Worm (Caenorhabditis elegans): ENCODE measurements around the gene cyp-33E3.

The cyp-33E3 gene

DNA sequence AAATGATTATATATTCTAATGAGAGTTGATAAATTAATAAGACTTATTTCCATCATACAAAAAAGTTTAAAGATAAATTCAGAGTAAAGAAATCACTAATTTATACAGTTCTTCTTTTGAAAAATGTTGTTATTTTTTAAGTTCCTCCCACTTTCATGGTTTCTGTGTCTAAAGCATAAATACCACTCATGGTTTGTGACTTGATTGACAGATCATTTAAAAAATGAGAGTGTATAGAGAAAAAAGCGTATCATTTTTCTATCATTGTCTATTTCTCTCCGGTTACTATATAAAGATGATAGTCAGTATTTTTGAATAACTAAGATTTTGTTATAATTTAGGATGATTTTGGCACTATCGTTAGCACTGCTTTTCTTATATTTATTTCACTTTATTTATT lies at the start of gene cyp-33E3:
TSS of gene cyp-33E3 (plus strand) at position 316 of the 400 bp plus-strand sequence.
- peak; percentile 17 for TF ChIP-seq elt-2 (tag; optimal IDR thresholded peaks at IDR 0.05)
- no peak for TF ChIP-seq zag-1 (tag; optimal IDR thresholded peaks at IDR 0.05)

DNA sequence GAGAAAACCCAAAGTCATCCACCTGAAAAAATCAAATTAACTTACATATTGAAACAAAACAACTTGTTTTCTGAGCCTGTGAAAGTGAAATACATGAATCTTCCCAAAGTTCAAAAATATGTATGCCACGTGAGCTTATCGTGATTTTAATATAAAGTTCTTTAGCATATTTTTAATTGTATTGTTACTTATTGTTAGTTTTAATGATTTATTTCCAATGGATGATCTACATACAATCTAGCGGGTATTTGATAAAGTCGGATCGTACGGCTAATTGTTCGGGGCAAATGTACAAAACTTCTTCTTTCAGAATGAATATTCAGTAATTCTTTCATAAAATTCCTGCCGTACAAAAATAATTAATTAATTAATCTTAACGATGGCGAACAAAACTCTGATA lies 44.5 kb upstream of the cyp-33E3 start, which contains the start of gene Y59H11AM.4:
TSS of gene Y59H11AM.4 (minus strand) at position 101 of the 400 bp plus-strand sequence.
- TF ChIP-seq snpc-4 (tag; optimal IDR thresholded peaks at IDR 0.05) (no peak), nhr-67 (tag; optimal IDR thresholded peaks at IDR 0.05) (no peak), elt-3 (tag; optimal IDR thresholded peaks at IDR 0.05) (no peak), lin-15B (tag; optimal IDR thresholded peaks at IDR 0.05) (no peak), ZK546.5 (tag; optimal IDR thresholded peaks at IDR 0.05) (no peak), ztf-11 (tag; optimal IDR thresholded peaks at IDR 0.05) (no peak), egl-27 (tag; optimal IDR thresholded peaks at IDR 0.05) (no peak), zag-1 (tag; optimal IDR thresholded peaks at IDR 0.05) (no peak), pha-4 (tag; optimal IDR thresholded peaks at IDR 0.05) (no peak), nfya-1 (tag; optimal IDR thresholded peaks at IDR 0.05; ENCODE audit: insufficient read depth) (no peak), egl-5 (tag; optimal IDR thresholded peaks at IDR 0.05) (no peak), ceh-28 (tag; optimal IDR thresholded peaks at IDR 0.05) (no peak), ama-1 (optimal IDR thresholded peaks at IDR 0.05) (no peak), daf-12 (tag; optimal IDR thresholded peaks at IDR 0.05) (no peak)

DNA sequence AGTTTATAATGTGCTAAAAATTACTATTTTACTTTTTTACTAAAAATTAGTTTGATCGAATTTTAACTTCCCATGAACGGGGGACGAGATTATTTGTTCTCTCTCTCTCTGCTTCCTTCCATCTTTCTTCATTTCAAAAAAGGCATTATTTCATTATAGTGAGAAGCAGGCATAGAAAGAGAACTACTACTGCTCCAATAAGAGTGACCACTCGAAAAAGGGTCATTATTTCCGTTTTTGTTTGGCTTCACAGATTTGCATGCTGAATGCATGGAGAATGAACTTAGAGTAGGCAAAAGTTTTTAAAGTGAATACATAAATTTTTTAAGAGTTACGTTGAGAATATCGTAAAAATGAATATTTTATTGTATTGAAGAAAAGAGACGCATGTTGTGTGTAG lies 44.1 kb upstream of the cyp-33E3 start:
- TF ChIP-seq ztf-4 (tag; optimal IDR thresholded peaks at IDR 0.05), result no peak
- no peak for TF ChIP-seq snpc-4 (tag; optimal IDR thresholded peaks at IDR 0.05)
- no peak for TF ChIP-seq nhr-25 (tag; optimal IDR thresholded peaks at IDR 0.05)
- TF ChIP-seq ceh-28 (tag; optimal IDR thresholded peaks at IDR 0.05), result no peak
- no peak for TF ChIP-seq nfya-1 (tag; optimal IDR thresholded peaks at IDR 0.05; ENCODE audit: insufficient read depth)
- TF ChIP-seq jun-1 (tag; optimal IDR thresholded peaks at IDR 0.05), result no peak
- no peak for TF ChIP-seq nhr-76 (tag; optimal IDR thresholded peaks at IDR 0.05)
- TF ChIP-seq fos-1 (tag; optimal IDR thresholded peaks at IDR 0.05), result no peak
- TF ChIP-seq skn-1 (tag; optimal IDR thresholded peaks at IDR 0.05), result no peak
- TF ChIP-seq ceh-82 (tag; optimal IDR thresholded peaks at IDR 0.05), result no peak
- no peak for TF ChIP-seq elt-3 (tag; optimal IDR thresholded peaks at IDR 0.05)
- no peak for TF ChIP-seq unc-39 (tag; optimal IDR thresholded peaks at IDR 0.05)
- no peak for TF ChIP-seq mdl-1 (tag; optimal IDR thresholded peaks at IDR 0.05)
- no peak for TF ChIP-seq nhr-28 (tag; optimal IDR thresholded peaks at IDR 0.05)
- no peak for TF ChIP-seq lsy-12 (tag; optimal IDR thresholded peaks at IDR 0.05)
- no peak for TF ChIP-seq elt-2 (tag; optimal IDR thresholded peaks at IDR 0.05)
- no peak for TF ChIP-seq nhr-43 (tag; optimal IDR thresholded peaks at IDR 0.05; ENCODE audit: poor library complexity, severe bottlenecking)
- no peak for TF ChIP-seq eor-1 (tag; optimal IDR thresholded peaks at IDR 0.05)

DNA sequence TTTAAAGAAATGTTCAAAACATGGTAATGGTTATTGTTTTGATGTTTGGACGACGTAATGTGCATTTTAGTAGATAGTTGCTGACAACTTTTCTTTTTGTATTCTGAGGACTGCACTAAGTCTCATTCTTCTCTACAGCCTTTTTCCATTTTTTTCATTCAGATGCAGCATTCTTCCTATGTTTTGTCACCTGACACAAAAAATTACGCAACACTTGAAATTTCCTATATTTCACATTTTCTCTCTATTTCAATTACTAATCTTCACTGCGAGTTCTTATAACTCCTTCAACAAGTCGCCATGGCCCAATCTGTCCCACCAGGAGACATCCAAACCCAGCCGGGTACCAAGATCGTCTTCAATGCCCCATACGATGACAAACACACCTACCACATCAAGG lies 43.7 kb upstream of the cyp-33E3 start, which contains the start of gene Y59H11AM.1:
TSS of gene Y59H11AM.1 (plus strand) at position 301 of the 400 bp plus-strand sequence.
- TF ChIP-seq nhr-11 (tag; optimal IDR thresholded peaks at IDR 0.05) (no peak), ama-1 (optimal IDR thresholded peaks at IDR 0.05) (no peak), elt-3 (tag; optimal IDR thresholded peaks at IDR 0.05) (no peak), fkh-10 (GFP tag; optimal IDR thresholded peaks at IDR 0.05) (no peak), unc-39 (tag; optimal IDR thresholded peaks at IDR 0.05) (no peak), nhr-67 (tag; optimal IDR thresholded peaks at IDR 0.05) (no peak), snpc-4 (tag; optimal IDR thresholded peaks at IDR 0.05) (no peak), eor-1 (tag; optimal IDR thresholded peaks at IDR 0.05) (no peak), nhr-25 (tag; optimal IDR thresholded peaks at IDR 0.05) (no peak), mdl-1 (tag; optimal IDR thresholded peaks at IDR 0.05) (no peak), skn-1 (tag; optimal IDR thresholded peaks at IDR 0.05) (no peak), ceh-9 (tag; optimal IDR thresholded peaks at IDR 0.05) (no peak), egl-27 (tag; optimal IDR thresholded peaks at IDR 0.05) (no peak), unc-62 (GFP tag; optimal IDR thresholded peaks at IDR 0.05) (no peak), nhr-12 (tag; optimal IDR thresholded peaks at IDR 0.05) (no peak), nhr-237 (tag; optimal IDR thresholded peaks at IDR 0.05) (no peak), nhr-76 (tag; optimal IDR thresholded peaks at IDR 0.05) (no peak), zag-1 (tag; optimal IDR thresholded peaks at IDR 0.05) (no peak), ceh-16 (tag; optimal IDR thresholded peaks at IDR 0.05) (no peak)
